Fruit fly (Drosophila melanogaster) whole organism, embryonic: ENCODE results near the gene Cep97.

Source experiments
- Abd-B ChIP-seq: fragments of 200-800 bp; sonication (Bioruptor generic); optimal IDR thresholded peaks from 2 replicates; lab custom pipeline; 2018; ENCODE audit warnings: missing biosample characterization, mild to moderate bottlenecking, missing genetic modification characterization, moderate library complexity
- BtbVII ChIP-seq: fragments of 200-800 bp; sonication (Bioruptor generic); optimal IDR thresholded peaks from 3 replicates; lab custom pipeline; 2017; ENCODE audit warnings: missing biosample characterization, mild to moderate bottlenecking, missing genetic modification characterization
- CG10274 ChIP-seq: fragments of 200-800 bp; sonication (Bioruptor generic); optimal IDR thresholded peaks from 3 replicates; lab custom pipeline; 2017; ENCODE audit warnings: missing biosample characterization, mild to moderate bottlenecking, missing genetic modification characterization
- CG11696 ChIP-seq: fragments of 200-800 bp; sonication (Bioruptor generic); IDR thresholded peaks from 2 replicates; pipeline ENCODE4 v1.3.6; 2022; ENCODE audit warnings: missing biosample characterization, missing genetic modification characterization
- CG13624 ChIP-seq: fragments of 200-800 bp; sonication (Bioruptor generic); optimal IDR thresholded peaks from 2 replicates; lab custom pipeline; 2016; ENCODE audit warnings: missing biosample characterization, missing genetic modification characterization
- CG15011 ChIP-seq: fragments of 200-800 bp; sonication (Bioruptor generic); optimal IDR thresholded peaks from 3 replicates; lab custom pipeline; 2018; ENCODE audit warnings: missing biosample characterization, mild to moderate bottlenecking, missing genetic modification characterization
- CG15696 ChIP-seq: fragments of 200-800 bp; sonication (Bioruptor generic); optimal IDR thresholded peaks from 2 replicates; lab custom pipeline; 2019; ENCODE audit warnings: missing biosample characterization, mild to moderate bottlenecking, missing genetic modification characterization, moderate library complexity
- CG1602 ChIP-seq: fragments of 200-800 bp; sonication (Bioruptor generic); optimal IDR thresholded peaks from 3 replicates; lab custom pipeline; 2016; ENCODE audit warnings: missing biosample characterization, missing genetic modification characterization
- CG16779 ChIP-seq: fragments of 200-800 bp; sonication (Bioruptor generic); IDR thresholded peaks from 2 replicates; pipeline ENCODE4 v1.3.6; 2022; ENCODE audit warnings: missing biosample characterization, missing genetic modification characterization
- CG16815 ChIP-seq: fragments of 200-800 bp; sonication (Bioruptor generic); optimal IDR thresholded peaks from 3 replicates; lab custom pipeline; 2017; ENCODE audit warnings: missing biosample characterization, mild to moderate bottlenecking, missing genetic modification characterization
- CG18011 ChIP-seq: fragments of 200-800 bp; sonication (Bioruptor generic); optimal IDR thresholded peaks from 2 replicates; lab custom pipeline; 2017; ENCODE audit warnings: missing biosample characterization, missing genetic modification characterization, mild to moderate bottlenecking, moderate library complexity, missing genotype
- CG18599 ChIP-seq: fragments of 200-800 bp; sonication (Bioruptor generic); optimal IDR thresholded peaks from 3 replicates; lab custom pipeline; 2017; ENCODE audit warnings: missing biosample characterization, missing genetic modification characterization, mild to moderate bottlenecking, moderate library complexity, missing genetic modification reagents
- CG2116 ChIP-seq: fragments of 200-800 bp; sonication (Bioruptor generic); optimal IDR thresholded peaks from 3 replicates; lab custom pipeline; 2018; ENCODE audit warnings: missing biosample characterization, mild to moderate bottlenecking, missing genetic modification characterization
- CG2120 ChIP-seq: fragments of 200-800 bp; sonication (Bioruptor generic); optimal IDR thresholded peaks from 3 replicates; lab custom pipeline; 2016; ENCODE audit warnings: missing biosample characterization, missing genetic modification characterization
- CG2202 ChIP-seq: fragments of 200-800 bp; sonication (Bioruptor generic); optimal IDR thresholded peaks from 2 replicates; lab custom pipeline; 2018; ENCODE audit warnings: missing biosample characterization, mild to moderate bottlenecking, missing genetic modification characterization
- CG2889 ChIP-seq: fragments of 200-800 bp; sonication (Bioruptor generic); IDR thresholded peaks from 3 replicates; pipeline ENCODE4 v1.3.6; 2022; ENCODE audit warnings: missing biosample characterization, missing genetic modification characterization
- CG4360 ChIP-seq: fragments of 200-800 bp; sonication (Bioruptor generic); IDR thresholded peaks from 2 replicates; pipeline ENCODE4 v1.3.6; 2022; ENCODE audit warnings: missing biosample characterization, missing genetic modification characterization
- CG4617 ChIP-seq: fragments of 200-800 bp; sonication (Bioruptor generic); optimal IDR thresholded peaks from 3 replicates; lab custom pipeline; 2016; ENCODE audit warnings: missing biosample characterization, missing genetic modification characterization, borderline replicate concordance
- CG4820 ChIP-seq: fragments of 200-800 bp; sonication (Bioruptor generic); optimal IDR thresholded peaks from 3 replicates; lab custom pipeline; 2016; ENCODE audit warnings: missing biosample characterization, missing genetic modification characterization
- CG5953 ChIP-seq: fragments of 200-800 bp; sonication (Bioruptor generic); IDR thresholded peaks from 2 replicates; pipeline ENCODE4 v1.3.6; 2022; ENCODE audit warnings: missing biosample characterization, missing genetic modification characterization
- CG8089 ChIP-seq: fragments of 200-800 bp; sonication (Bioruptor generic); optimal IDR thresholded peaks from 3 replicates; lab custom pipeline; 2016; ENCODE audit warnings: missing biosample characterization, missing genetic modification characterization
- CG9609 ChIP-seq: fragments of 200-800 bp; sonication (Bioruptor generic); optimal IDR thresholded peaks from 3 replicates; lab custom pipeline; 2016; ENCODE audit warnings: missing biosample characterization, missing genetic modification characterization
- CG9932 ChIP-seq: fragments of 200-800 bp; sonication (Bioruptor generic); IDR thresholded peaks from 2 replicates; pipeline ENCODE4 v1.3.6; 2022; ENCODE audit warnings: missing biosample characterization, missing genetic modification characterization
- CTCF ChIP-seq: fragments of 200-800 bp; sonication (Bioruptor generic); optimal IDR thresholded peaks from 2 replicates; lab custom pipeline; 2017; ENCODE audit warnings: missing biosample characterization, mild to moderate bottlenecking, missing genetic modification characterization, moderate library complexity
- Deaf1 ChIP-seq: fragments of 200-800 bp; optimal IDR thresholded peaks from 3 replicates; lab custom pipeline; 2019; ENCODE audit warnings: missing biosample characterization, mild to moderate bottlenecking, missing genetic modification characterization, moderate library complexity
- Drgx ChIP-seq: fragments of 200-800 bp; sonication (Bioruptor generic); IDR thresholded peaks from 2 replicates; pipeline ENCODE4 v1.3.6; 2022; ENCODE audit warnings: missing biosample characterization, missing genetic modification characterization
- E2f1 ChIP-seq: fragments of 200-800 bp; sonication (Bioruptor generic); IDR thresholded peaks from 2 replicates; pipeline ENCODE4 v1.3.6; 2022; ENCODE audit warnings: missing biosample characterization, missing genetic modification characterization
- Fer1 ChIP-seq: fragments of 200-800 bp; sonication (Bioruptor generic); optimal IDR thresholded peaks from 2 replicates; lab custom pipeline; 2017; ENCODE audit warnings: missing biosample characterization, mild to moderate bottlenecking, missing genetic modification characterization
- HLH3B ChIP-seq: fragments of 200-800 bp; sonication (Bioruptor generic); IDR thresholded peaks from 2 replicates; pipeline ENCODE4 v1.3.6; 2022; ENCODE audit warnings: missing biosample characterization, missing genetic modification characterization
- Kr ChIP-seq: fragments of 200-800 bp; sonication (Bioruptor generic); optimal IDR thresholded peaks from 2 replicates; lab custom pipeline; 2017; ENCODE audit warnings: missing biosample characterization, mild to moderate bottlenecking, missing genetic modification characterization
- Med ChIP-seq: fragments of 200-800 bp; sonication (Bioruptor generic); peaks from one replicate; lab custom pipeline; 2016; ENCODE audit warnings: missing biosample characterization, missing genetic modification characterization, mild to moderate bottlenecking, inconsistent platforms, moderate library complexity
- Meics ChIP-seq: fragments of 200-800 bp; sonication (Bioruptor generic); optimal IDR thresholded peaks from 2 replicates; lab custom pipeline; 2017; ENCODE audit warnings: missing biosample characterization, mild to moderate bottlenecking, missing genetic modification characterization
- NFAT ChIP-seq: fragments of 200-800 bp; sonication (Bioruptor generic); IDR thresholded peaks from 2 replicates; pipeline ENCODE4 v1.3.6; 2022; ENCODE audit warnings: missing biosample characterization, missing genetic modification characterization
- Nf-YC ChIP-seq: fragments of 200-800 bp; optimal IDR thresholded peaks from 3 replicates; lab custom pipeline; 2019; ENCODE audit warnings: missing biosample characterization, mild to moderate bottlenecking, missing genetic modification characterization, moderate library complexity
- Optix ChIP-seq: fragments of 200-800 bp; sonication (Bioruptor generic); IDR thresholded peaks from 3 replicates; pipeline ENCODE4 v1.3.6; 2022; ENCODE audit warnings: missing biosample characterization, missing genetic modification characterization
- Rx ChIP-seq: fragments of 200-800 bp; sonication (Bioruptor generic); IDR thresholded peaks from 2 replicates; pipeline ENCODE4 v1.3.6; 2022; ENCODE audit warnings: missing biosample characterization, missing genetic modification characterization
- Six4 ChIP-seq: fragments of 200-800 bp; sonication (Bioruptor generic); optimal IDR thresholded peaks from 2 replicates; lab custom pipeline; 2016; ENCODE audit warnings: missing biosample characterization, missing genetic modification characterization
- Stat92E ChIP-seq, 3 experiments: fragments of >200 bp in 2 of 3; fragments of 200-800 bp in 1 of 3; sonication (Bioruptor generic) in 1 of 3; optimal IDR thresholded peaks; 2 replicates each; lab custom pipeline; 2017 to 2019; ENCODE audit warnings: missing biosample characterization in 3 of 3, missing genetic modification characterization in 3 of 3, mild to moderate bottlenecking in 1 of 3, moderate library complexity in 1 of 3
- bsh ChIP-seq, 2 experiments: fragments of 200-800 bp; sonication (Bioruptor generic); optimal IDR thresholded peaks; 2 replicates each; lab custom pipeline; 2017 to 2018; ENCODE audit warnings: mild to moderate bottlenecking in 2 of 2, missing biosample characterization in 2 of 2, missing genetic modification characterization in 2 of 2, moderate library complexity in 1 of 2
- btn ChIP-seq: fragments of 200-800 bp; sonication (Bioruptor generic); optimal IDR thresholded peaks from 2 replicates; lab custom pipeline; 2016; ENCODE audit warnings: missing biosample characterization, missing genetic modification characterization
- chinmo ChIP-seq: fragments of 200-800 bp; sonication (Bioruptor generic); IDR thresholded peaks from 4 replicates; pipeline ENCODE4 v1.3.6; 2022; ENCODE audit warnings: missing biosample characterization, missing genetic modification characterization; ENCODE audit not compliant: partially characterized antibody
- esg ChIP-seq: fragments of 200-800 bp; sonication (Bioruptor generic); conservative IDR thresholded peaks from 2 replicates; pipeline ENCODE4 v1.3.6; 2022; ENCODE audit warnings: missing biosample characterization, missing genetic modification characterization
- fd64A ChIP-seq: fragments of 200-800 bp; sonication (Bioruptor generic); optimal IDR thresholded peaks from 3 replicates; lab custom pipeline; 2018; ENCODE audit warnings: missing biosample characterization, mild to moderate bottlenecking, missing genetic modification characterization
- ftz-f1 ChIP-seq: fragments of 200-800 bp; sonication (Bioruptor generic); optimal IDR thresholded peaks from 2 replicates; lab custom pipeline; 2016; ENCODE audit warnings: missing biosample characterization, missing genetic modification characterization
- fu2 ChIP-seq: fragments of 200-800 bp; sonication (Bioruptor generic); optimal IDR thresholded peaks from 2 replicates; lab custom pipeline; 2016; ENCODE audit warnings: missing biosample characterization, missing genetic modification characterization
- gcm ChIP-seq: fragments of 200-800 bp; sonication (Bioruptor generic); optimal IDR thresholded peaks from 2 replicates; lab custom pipeline; 2019; ENCODE audit warnings: missing biosample characterization, mild to moderate bottlenecking, missing genetic modification characterization, moderate library complexity
- maf-S ChIP-seq: fragments of 200-800 bp; sonication (Bioruptor generic); optimal IDR thresholded peaks from 2 replicates; lab custom pipeline; 2016; ENCODE audit warnings: missing biosample characterization, missing genetic modification characterization
- nmo ChIP-seq: fragments of 200-800 bp; sonication (Bioruptor generic); optimal IDR thresholded peaks from 2 replicates; lab custom pipeline; 2018; ENCODE audit warnings: missing biosample characterization, mild to moderate bottlenecking, missing genetic modification characterization, moderate library complexity
- p53 ChIP-seq: fragments of 200-800 bp; sonication (Bioruptor generic); optimal IDR thresholded peaks from 2 replicates; lab custom pipeline; 2016; ENCODE audit warnings: missing biosample characterization, missing genetic modification characterization
- shn ChIP-seq: fragments of 200-800 bp; sonication (Bioruptor generic); optimal IDR thresholded peaks from 3 replicates; lab custom pipeline; 2016; ENCODE audit warnings: missing biosample characterization, missing genetic modification characterization
- sima ChIP-seq: fragments of 200-800 bp; sonication (Bioruptor generic); optimal IDR thresholded peaks from 2 replicates; lab custom pipeline; 2016; ENCODE audit warnings: missing biosample characterization, missing genetic modification characterization
- tap ChIP-seq: fragments of 200-800 bp; optimal IDR thresholded peaks from 3 replicates; lab custom pipeline; 2019; ENCODE audit warnings: missing biosample characterization, mild to moderate bottlenecking, missing genetic modification characterization, moderate library complexity
- yki ChIP-seq: fragments of >200 bp; optimal IDR thresholded peaks from 3 replicates; lab custom pipeline; 2018

The Cep97 gene

DNA sequence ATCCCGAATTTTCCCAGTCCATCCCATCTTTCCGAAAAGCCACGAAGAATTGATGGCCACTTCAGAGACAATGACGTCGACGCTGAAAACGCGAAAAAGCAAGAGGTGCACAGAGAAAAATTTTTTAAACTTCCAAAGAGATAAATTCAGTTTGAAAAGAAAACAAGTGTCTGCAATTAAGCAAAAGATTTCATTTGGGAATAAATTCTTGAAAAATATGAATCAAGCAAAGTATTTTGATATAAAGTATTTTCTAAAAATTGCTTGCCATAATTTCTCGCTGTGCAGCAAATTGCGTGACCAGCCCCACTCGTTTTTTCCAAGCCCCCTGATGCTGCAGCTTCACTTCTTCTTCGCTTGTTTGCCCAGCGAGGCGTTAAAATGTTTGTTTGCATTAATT is 14.7 kb downstream of the Cep97 start:
- TF ChIP-seq Drgx (GFP tag; lab: Robert Waterston, UW) (peak; percentile 75), CG4360 (GFP tag; lab: Robert Waterston, UW) (no peak), sima (GFP tag; lab: Kevin White, UChicago) (no peak), fu2 (GFP tag; lab: Kevin White, UChicago) (peak; percentile 8), btn (GFP tag; lab: Kevin White, UChicago) (no peak), CG15011 (GFP tag; lab: Kevin White, UChicago) (no peak), Fer1 (GFP tag; lab: Kevin White, UChicago) (peak; percentile 39), CG15696 (no peak), CG13624 (no peak), CG5953 (no peak), Optix (GFP tag; lab: Robert Waterston, UW) (no peak), esg (GFP tag; lab: Robert Waterston, UW) (no peak), Abd-B (GFP tag; lab: Kevin White, UChicago) (no peak), CG1602 (GFP tag; lab: Kevin White, UChicago) (no peak), CG9609 (GFP tag; lab: Kevin White, UChicago) (no peak), CG18011 (GFP tag; lab: Kevin White, UChicago) (no peak), shn (no peak), CG16815 (GFP tag; lab: Kevin White, UChicago) (peak; percentile 33), yki (no peak), nmo (GFP tag; lab: Kevin White, UChicago) (peak; percentile 18), maf-S (no peak), ftz-f1 (GFP tag; lab: Kevin White, UChicago) (no peak), Six4 (GFP tag; lab: Kevin White, UChicago) (no peak), tap (tag; lab: Kevin White, UChicago) (no peak), CG18599 (GFP tag; lab: Kevin White, UChicago) (peak; percentile 42), CG4617 (GFP tag; lab: Kevin White, UChicago) (no peak), BtbVII (GFP tag; lab: Kevin White, UChicago) (no peak), Kr (GFP tag; lab: Kevin White, UChicago) (no peak), Rx (GFP tag; lab: Robert Waterston, UW) (peak; percentile 45; the same call in 1 of the 2 replicates), CTCF (GFP tag; lab: Kevin White, UChicago) (no peak), CG4820 (GFP tag; lab: Kevin White, UChicago) (peak; percentile 15), HLH3B (no peak), Stat92E (GFP tag; optimal IDR thresholded peaks at IDR 0.05; lab: Kevin White, UChicago) (no peak), Deaf1 (tag; lab: Kevin White, UChicago) (no peak), CG11696 (GFP tag; lab: Robert Waterston, UW) (no peak), CG16779 (no peak), chinmo (GFP tag; lab: Robert Waterston, UW) (no peak), fd64A (GFP tag; lab: Kevin White, UChicago) (no peak), Med (GFP tag; lab: Kevin White, UChicago) (peak; percentile 69), gcm (no peak), p53 (GFP tag; lab: Kevin White, UChicago) (no peak), NFAT (GFP tag; lab: Robert Waterston, UW) (no peak), Meics (GFP tag; lab: Kevin White, UChicago) (peak; percentile 30), CG2202 (no peak), CG2120 (GFP tag; lab: Kevin White, UChicago) (peak; percentile 53), E2f1 (GFP tag; lab: Robert Waterston, UW) (peak; percentile 46), CG8089 (GFP tag; lab: Kevin White, UChicago) (no peak), CG2116 (GFP tag; lab: Kevin White, UChicago) (no peak), CG2889 (no peak), CG10274 (GFP tag; lab: Kevin White, UChicago) (no peak), bsh (GFP tag; optimal IDR thresholded peaks at IDR 0.05; lab: Kevin White, UChicago) (peak; percentile 44 to 46), CG9932 (GFP tag; lab: Robert Waterston, UW) (no peak), Nf-YC (no peak)
